Worm (Caenorhabditis elegans) whole organism, L2 larva: ENCODE measurements around the gene Y61A9LA.3.
A peak's percentile ranks its signal among the peaks of the same experiment; 100 is the strongest.

Experiments used
- C34F6.9 ChIP-seq: fragments of 150-350 bp; optimal IDR thresholded peaks from 2 replicates; lab custom pipeline; 2014; ENCODE audit warnings: missing biosample characterization, missing genetic modification characterization
- F13H6.1 ChIP-seq: sonication (generic microtip); optimal IDR thresholded peaks from 2 replicates; lab custom pipeline; 2016; ENCODE audit warnings: missing genetic modification characterization, missing compliant biosample characterization
- Y55F3AM.14 ChIP-seq: fragments of 200-800 bp; sonication (Bioruptor generic); optimal IDR thresholded peaks from 2 replicates; lab custom pipeline; 2018; ENCODE audit warnings: mild to moderate bottlenecking, missing genetic modification characterization, missing compliant biosample characterization
- ZK546.5 ChIP-seq: sonication (generic microtip); optimal IDR thresholded peaks from 2 replicates; lab custom pipeline; 2017; ENCODE audit warnings: missing biosample characterization, missing genetic modification characterization
- aly-2 ChIP-seq: fragments of 150-350 bp; optimal IDR thresholded peaks from 2 replicates; lab custom pipeline; 2014; ENCODE audit warnings: missing biosample characterization, missing genetic modification characterization
- ama-1 ChIP-seq: fragments of 150-350 bp; optimal IDR thresholded peaks from 2 replicates; lab custom pipeline; 2018; ENCODE audit warnings: inconsistent platforms
- blmp-1 ChIP-seq: sonication (generic microtip); optimal IDR thresholded peaks from 2 replicates; lab custom pipeline; 2017; ENCODE audit warnings: missing genetic modification characterization, mild to moderate bottlenecking, missing compliant biosample characterization, antibody characterized with exemption, moderate library complexity; ENCODE audit not compliant: insufficient read depth
- ceh-16 ChIP-seq: fragments of 150-350 bp; optimal IDR thresholded peaks from 2 replicates; lab custom pipeline; 2014; ENCODE audit warnings: missing biosample characterization, missing genetic modification characterization
- ceh-82 ChIP-seq: fragments of 150-350 bp; optimal IDR thresholded peaks from 2 replicates; lab custom pipeline; 2014; ENCODE audit warnings: missing biosample characterization, missing genetic modification characterization
- crh-2 ChIP-seq: sonication (generic microtip); optimal IDR thresholded peaks from 2 replicates; lab custom pipeline; 2017; ENCODE audit warnings: missing biosample characterization, missing genetic modification characterization
- egl-27 ChIP-seq: sonication (generic microtip); optimal IDR thresholded peaks from 3 replicates; lab custom pipeline; 2017; ENCODE audit warnings: missing biosample characterization, missing genetic modification reagents, missing genetic modification characterization
- elt-1 ChIP-seq: fragments of 150-350 bp; optimal IDR thresholded peaks from 2 replicates; lab custom pipeline; 2014; ENCODE audit warnings: missing biosample characterization, missing genetic modification characterization
- gmeb-1 ChIP-seq: fragments of 150-350 bp; optimal IDR thresholded peaks from 2 replicates; lab custom pipeline; 2014; ENCODE audit warnings: missing biosample characterization, missing genetic modification characterization
- lin-11 ChIP-seq: fragments of 150-350 bp; sonication (generic microtip); optimal IDR thresholded peaks from 2 replicates; lab custom pipeline; 2014; ENCODE audit warnings: missing biosample characterization, missing genetic modification characterization, inconsistent platforms, mixed read lengths
- lin-13 ChIP-seq: fragments of 150-350 bp; optimal IDR thresholded peaks from 2 replicates; lab custom pipeline; 2014; ENCODE audit warnings: missing biosample characterization, missing genetic modification reagents, missing genetic modification characterization
- lin-39 ChIP-seq: fragments of 150-350 bp; optimal IDR thresholded peaks from 2 replicates; lab custom pipeline; 2014; ENCODE audit warnings: missing biosample characterization, missing genetic modification reagents, missing genetic modification characterization
- lsy-2 ChIP-seq, 2 experiments: fragments of 150-350 bp in 1 of 2; sonication (generic microtip) in 1 of 2; optimal IDR thresholded peaks; 2 replicates each; lab custom pipeline; 2014 to 2017; ENCODE audit warnings: missing biosample characterization in 2 of 2, missing genetic modification characterization in 2 of 2
- mab-5 ChIP-seq: fragments of 150-350 bp; optimal IDR thresholded peaks from 2 replicates; lab custom pipeline; 2014; ENCODE audit warnings: missing biosample characterization, missing genetic modification characterization
- mbf-1 ChIP-seq: sonication (generic microtip); optimal IDR thresholded peaks from 2 replicates; lab custom pipeline; 2017; ENCODE audit warnings: missing biosample characterization, missing genetic modification characterization
- mdl-1 ChIP-seq, 2 experiments: fragments of 150-350 bp in 1 of 2; sonication (generic microtip) in 1 of 2; optimal IDR thresholded peaks; 2 replicates each; lab custom pipeline; 2017; ENCODE audit warnings: missing biosample characterization in 2 of 2, missing genetic modification characterization in 2 of 2
- nhr-10 ChIP-seq: sonication (generic microtip); optimal IDR thresholded peaks from 2 replicates; lab custom pipeline; 2017; ENCODE audit warnings: missing biosample characterization, missing genetic modification characterization
- nhr-11 ChIP-seq: fragments of 150-350 bp; optimal IDR thresholded peaks from 2 replicates; lab custom pipeline; 2014; ENCODE audit warnings: missing biosample characterization, missing genetic modification characterization
- nhr-12 ChIP-seq: fragments of 150-350 bp; optimal IDR thresholded peaks from 2 replicates; lab custom pipeline; 2014; ENCODE audit warnings: missing biosample characterization, missing genetic modification characterization
- nhr-129 ChIP-seq: fragments of 150-350 bp; optimal IDR thresholded peaks from 2 replicates; lab custom pipeline; 2014; ENCODE audit warnings: missing biosample characterization, missing genetic modification characterization
- nhr-21 ChIP-seq: fragments of 150-350 bp; optimal IDR thresholded peaks from 2 replicates; lab custom pipeline; 2014; ENCODE audit warnings: missing biosample characterization, missing genetic modification characterization
- nhr-237 ChIP-seq: fragments of 150-350 bp; optimal IDR thresholded peaks from 2 replicates; lab custom pipeline; 2014; ENCODE audit warnings: missing biosample characterization, missing genetic modification characterization
- nhr-6 ChIP-seq: fragments of 150-350 bp; optimal IDR thresholded peaks from 2 replicates; lab custom pipeline; 2014; ENCODE audit warnings: missing biosample characterization, missing genetic modification characterization
- peb-1 ChIP-seq: fragments of 150-350 bp; optimal IDR thresholded peaks from 2 replicates; lab custom pipeline; 2014; ENCODE audit warnings: missing biosample characterization, missing genetic modification characterization
- sma-3 ChIP-seq: sonication (generic microtip); optimal IDR thresholded peaks from 2 replicates; lab custom pipeline; 2016; ENCODE audit warnings: missing genetic modification reagents, missing genetic modification characterization, missing compliant biosample characterization
- snpc-4 ChIP-seq: fragments of 150-350 bp; optimal IDR thresholded peaks from 2 replicates; lab custom pipeline; 2014; ENCODE audit warnings: missing biosample characterization, missing genetic modification characterization
- unc-39 ChIP-seq: fragments of 150-350 bp; optimal IDR thresholded peaks from 2 replicates; lab custom pipeline; 2014; ENCODE audit warnings: missing biosample characterization, missing genetic modification characterization
- unc-55 ChIP-seq: fragments of 150-350 bp; sonication (generic microtip); optimal IDR thresholded peaks from 3 replicates; lab custom pipeline; 2014; ENCODE audit warnings: missing biosample characterization, missing genetic modification reagents, missing genetic modification characterization
- zag-1 ChIP-seq: fragments of 150-350 bp; optimal IDR thresholded peaks from 2 replicates; lab custom pipeline; 2014; ENCODE audit warnings: missing biosample characterization, missing genetic modification characterization
- ztf-1 ChIP-seq: fragments of 200-800 bp; sonication (Bioruptor generic); conservative IDR thresholded peaks from 2 replicates; pipeline ENCODE4 v1.3.6; 2022; ENCODE audit warnings: missing genetic modification characterization, missing compliant biosample characterization
- ztf-11 ChIP-seq: sonication (generic microtip); optimal IDR thresholded peaks from 2 replicates; lab custom pipeline; 2017; ENCODE audit warnings: missing biosample characterization, missing genetic modification characterization
- ztf-4 ChIP-seq: fragments of 150-350 bp; optimal IDR thresholded peaks from 2 replicates; lab custom pipeline; 2014; ENCODE audit warnings: missing biosample characterization, missing genetic modification characterization

Y61A9LA.3 gene

ce11 chrV:4526801-4527425, 44.0 kb upstream of the Y61A9LA.3 start:
- TF ChIP-seq unc-55 (peak; percentile 7), ceh-82 (tag; lab: Kevin White, UChicago) (no peak), blmp-1 (no peak), lsy-2 (tag; optimal IDR thresholded peaks at IDR 0.05; lab: Kevin White, UChicago) (peak in 1 of 2 experiments; percentile 10), mbf-1 (tag; lab: Kevin White, UChicago) (no peak), F13H6.1 (tag; lab: Kevin White, UChicago) (peak; percentile 2), lin-39 (no peak), elt-1 (tag; lab: Kevin White, UChicago) (no peak), ZK546.5 (tag; lab: Kevin White, UChicago) (no peak), C34F6.9 (tag; lab: Kevin White, UChicago) (peak; percentile 3), gmeb-1 (tag; lab: Kevin White, UChicago) (no peak), ceh-16 (tag; lab: Kevin White, UChicago) (no peak)

- no peak for TF ChIP-seq nhr-21 (tag; lab: Kevin White, UChicago)
- no peak for TF ChIP-seq peb-1 (tag; lab: Kevin White, UChicago)
- no peak for TF ChIP-seq lin-11 (tag; lab: Kevin White, UChicago)
- TF ChIP-seq egl-27 = no peak
- no peak for TF ChIP-seq crh-2 (tag; lab: Kevin White, UChicago)
- TF ChIP-seq mdl-1 (tag; optimal IDR thresholded peaks at IDR 0.05; lab: Kevin White, UChicago) = no peak
Observed at ce11 chrV:4527934-4528333, 43.0 kb upstream of the Y61A9LA.3 start.

- no peak for TF ChIP-seq nhr-10 (tag; lab: Kevin White, UChicago)
- no peak for TF ChIP-seq ama-1
- TF ChIP-seq nhr-21 (tag; lab: Kevin White, UChicago) = no peak
- no peak for TF ChIP-seq lsy-2 (tag; optimal IDR thresholded peaks at IDR 0.05; lab: Kevin White, UChicago)
- no peak for TF ChIP-seq snpc-4
- TF ChIP-seq mbf-1 (tag; lab: Kevin White, UChicago) = no peak
- no peak for TF ChIP-seq elt-1 (tag; lab: Kevin White, UChicago)
- no peak for TF ChIP-seq mab-5 (tag; lab: Kevin White, UChicago)
Observed at ce11 chrV:4535736-4536135, 35.2 kb upstream of the Y61A9LA.3 start.

ce11 chrV:4539855-4540254, 31.1 kb upstream of the Y61A9LA.3 start:
- TF ChIP-seq nhr-12 (tag; lab: Kevin White, UChicago) = no peak
- no peak for TF ChIP-seq C34F6.9 (tag; lab: Kevin White, UChicago)
- TF ChIP-seq nhr-237 (tag; lab: Kevin White, UChicago) = no peak
- no peak for TF ChIP-seq Y55F3AM.14 (GFP tag; lab: Kevin White, UChicago)
- no peak for TF ChIP-seq zag-1 (tag; lab: Kevin White, UChicago)
- no peak for TF ChIP-seq nhr-10 (tag; lab: Kevin White, UChicago)
- no peak for TF ChIP-seq lin-39
- TF ChIP-seq nhr-6 (tag; lab: Kevin White, UChicago) = no peak
- no peak for TF ChIP-seq nhr-21 (tag; lab: Kevin White, UChicago)
- TF ChIP-seq ztf-11 (tag; lab: Kevin White, UChicago) = no peak
- TF ChIP-seq nhr-129 (tag; lab: Kevin White, UChicago) = no peak
- no peak for TF ChIP-seq egl-27
- TF ChIP-seq lin-13 (GFP tag; lab: Kevin White, UChicago) = no peak

- TF ChIP-seq lin-13 (GFP tag; lab: Kevin White, UChicago) (no peak), ztf-4 (tag; lab: Kevin White, UChicago) (no peak), egl-27 (no peak), sma-3 (GFP tag; lab: Kevin White, UChicago) (no peak), F13H6.1 (tag; lab: Kevin White, UChicago) (no peak)
- TF ChIP-seq, all 48 proteins: peak for 0
Observed at ce11 chrV:4546854-4547253, 24.1 kb upstream of the Y61A9LA.3 start.

ce11 chrV:4549191-4549590, 21.7 kb upstream of the Y61A9LA.3 start, which contains the start of gene sos-1:
sos-1 (minus strand) TSS chrV:4549291.
- TF ChIP-seq ceh-82 (tag; lab: Kevin White, UChicago) (no peak), lin-11 (tag; lab: Kevin White, UChicago) (no peak), nhr-129 (tag; lab: Kevin White, UChicago) (no peak), lsy-2 (tag; optimal IDR thresholded peaks at IDR 0.05; lab: Kevin White, UChicago) (no peak), ZK546.5 (tag; lab: Kevin White, UChicago) (no peak), nhr-11 (tag; lab: Kevin White, UChicago) (no peak), peb-1 (tag; lab: Kevin White, UChicago) (no peak), ztf-11 (tag; lab: Kevin White, UChicago) (no peak), ztf-1 (GFP tag; lab: Robert Waterston, UW) (no peak), aly-2 (no peak), unc-39 (tag; lab: Kevin White, UChicago) (no peak), blmp-1 (no peak), mab-5 (tag; lab: Kevin White, UChicago) (no peak), nhr-10 (tag; lab: Kevin White, UChicago) (no peak), egl-27 (no peak)
